Worm (Caenorhabditis elegans): Measurements from ENCODE around the gene C08E3.13.

ce11 chrII:1663516-1663915, 31.4 kb upstream of the C08E3.13 start, which contains the start of gene duxl-1:
- TF ChIP-seq ztf-11 (tag; optimal IDR thresholded peaks at IDR 0.05) (peak; percentile 45), sem-2 (GFP tag; optimal IDR thresholded peaks at IDR 0.05) (no peak), unc-39 (tag; optimal IDR thresholded peaks at IDR 0.05) (no peak), ham-2 (GFP tag; optimal IDR thresholded peaks at IDR 0.05) (no peak), snpc-4 (tag; optimal IDR thresholded peaks at IDR 0.05) (no peak), mab-5 (tag; optimal IDR thresholded peaks at IDR 0.05) (no peak), nhr-12 (tag; optimal IDR thresholded peaks at IDR 0.05) (no peak), lin-13 (tag; optimal IDR thresholded peaks at IDR 0.05) (no peak), unc-62 (GFP tag; optimal IDR thresholded peaks at IDR 0.05) (no peak), elt-1 (tag; optimal IDR thresholded peaks at IDR 0.05; ENCODE audit: borderline replicate concordance, insufficient read depth) (no peak), nhr-28 (tag; optimal IDR thresholded peaks at IDR 0.05) (no peak)

All from whole organism, mixed stage, embryonic.